Fruit fly (Drosophila melanogaster): ENCODE measurements around the gene Dh31.

DNA sequence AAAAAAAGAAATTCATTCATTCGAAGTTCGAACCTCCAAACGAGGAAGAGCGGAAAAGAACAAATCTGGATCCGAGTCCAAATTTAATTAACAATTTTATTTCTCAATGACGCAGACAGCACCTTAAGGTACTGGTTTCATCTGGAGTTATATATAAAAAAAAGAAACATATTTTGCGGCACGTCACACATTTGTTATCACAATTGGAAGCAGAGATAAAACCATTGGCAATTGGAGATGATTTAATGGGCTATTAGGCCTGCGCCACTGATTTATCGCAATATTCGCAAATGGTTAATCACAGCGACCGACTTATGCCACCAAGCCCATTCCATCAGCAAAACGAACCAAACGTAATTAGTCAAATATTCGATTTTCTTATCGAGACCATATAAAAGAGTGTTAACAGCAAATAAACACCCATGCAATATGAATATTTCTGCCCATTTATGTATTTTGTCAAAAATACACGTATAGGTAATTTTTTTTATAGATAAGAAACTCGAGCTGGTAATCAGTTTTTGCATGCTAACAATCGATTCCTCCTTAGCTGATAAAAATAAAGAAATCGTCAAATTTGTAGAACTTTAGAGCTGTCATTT lies 31.9 kb upstream of the Dh31 start:
- TF ChIP-seq Ets98B (GFP tag; IDR thresholded peaks at IDR 0.05) (no peak), CG9948 (tag; optimal IDR thresholded peaks at IDR 0.05) (no peak), CG32121 (GFP tag; IDR thresholded peaks at IDR 0.05) (no peak), CG14655 (GFP tag; optimal IDR thresholded peaks at IDR 0.05) (no peak), CG4496 (GFP tag; IDR thresholded peaks at IDR 0.05) (no peak)

All from whole organism, pupa.